Fruit fly (Drosophila melanogaster): Measurements from ENCODE around the gene caps.

dm6 chr3L:13312250-13312649, 83.8 kb downstream of the caps start:
- TF ChIP-seq gl (tag; optimal IDR thresholded peaks at IDR 0.05): no peak
- no peak for TF ChIP-seq rn (GFP tag; IDR thresholded peaks at IDR 0.05)
- no peak for TF ChIP-seq CG32121 (GFP tag; IDR thresholded peaks at IDR 0.05)
- TF ChIP-seq CG17806 (tag; optimal IDR thresholded peaks at IDR 0.05): no peak
- no peak for TF ChIP-seq CG10348 (GFP tag; IDR thresholded peaks at IDR 0.05)
- no peak for TF ChIP-seq EcR (GFP tag; optimal IDR thresholded peaks at IDR 0.05)
- TF ChIP-seq CG15710 (tag; optimal IDR thresholded peaks at IDR 0.05): no peak
- TF ChIP-seq CG13204 (GFP tag; optimal IDR thresholded peaks at IDR 0.05): no peak
- no peak for TF ChIP-seq CG8301 (tag; optimal IDR thresholded peaks at IDR 0.05)
- TF ChIP-seq fd96Ca (GFP tag; IDR thresholded peaks at IDR 0.05): no peak
